Worm (Caenorhabditis elegans): Measurements from ENCODE around the gene prdx-3.

DNA sequence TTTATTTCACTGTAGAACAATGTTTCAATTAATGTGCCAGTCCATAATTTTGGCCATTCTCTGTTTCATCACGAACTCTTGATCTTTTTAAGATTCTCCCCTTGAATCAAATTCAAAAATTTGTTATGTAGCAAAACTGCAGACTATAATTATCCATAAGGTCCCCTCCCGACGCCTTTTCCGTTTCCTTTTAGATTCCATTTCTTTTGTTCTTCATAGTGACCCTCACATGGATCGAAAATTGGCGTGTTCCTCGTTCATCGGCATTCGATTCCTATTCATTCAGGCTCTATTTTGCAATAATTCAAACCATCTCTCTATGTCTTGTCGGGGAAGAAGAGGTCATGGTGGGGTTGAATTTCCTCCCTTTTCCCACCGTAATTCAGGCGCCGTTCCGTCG, 37.2 kb downstream of the prdx-3 start:
- TF ChIP-seq hlh-30 (tag; optimal IDR thresholded peaks at IDR 0.05; ENCODE audit: insufficient read depth), result no peak
- TF ChIP-seq lin-15B (tag; optimal IDR thresholded peaks at IDR 0.05), result no peak
- no peak for TF ChIP-seq fkh-10 (GFP tag; optimal IDR thresholded peaks at IDR 0.05)
- no peak for TF ChIP-seq tag-97 (GFP tag; IDR thresholded peaks at IDR 0.05)
- no peak for TF ChIP-seq zag-1 (tag; optimal IDR thresholded peaks at IDR 0.05)
- TF ChIP-seq unc-130 (GFP tag; optimal IDR thresholded peaks at IDR 0.05), result no peak
- TF ChIP-seq dpl-1 (GFP tag; optimal IDR thresholded peaks at IDR 0.05), result no peak

Data from whole organism, L4 larva.